Worm (Caenorhabditis elegans) whole organism, midembryonic: ENCODE data around the gene mam-6.

Source experiments
- flt-1 ChIP-seq: fragments of 200-800 bp; sonication (Bioruptor generic); IDR thresholded peaks from 2 replicates; pipeline ENCODE4 v1.3.6; 2022; ENCODE audit warnings: missing genetic modification characterization, missing compliant biosample characterization
- ref-1 ChIP-seq: fragments of 200-800 bp; sonication (Bioruptor generic); conservative IDR thresholded peaks from 2 replicates; pipeline ENCODE4 v1.3.6; 2022; ENCODE audit warnings: missing genetic modification reagents, missing genetic modification characterization, missing compliant biosample characterization
- ztf-29 ChIP-seq: fragments of 200-800 bp; sonication (Bioruptor generic); IDR thresholded peaks from 2 replicates; pipeline ENCODE4 v1.3.6; 2022; ENCODE audit warnings: missing genetic modification reagents, missing genetic modification characterization, missing compliant biosample characterization

ce11 chrX:15039696-15040212, 29.4 kb downstream of the mam-6 start:
- TF ChIP-seq ztf-29 (GFP tag; lab: Robert Waterston, UW) (no peak), flt-1 (no peak), ref-1 (GFP tag; lab: Robert Waterston, UW) (no peak)
